Worm (Caenorhabditis elegans) whole organism, young adult: ENCODE measurements around the gene elo-6.

Source experiments
- C17E4.6 ChIP-seq: fragments of 200-800 bp; sonication (Bioruptor generic); IDR thresholded peaks from 2 replicates; pipeline ENCODE4 v1.3.6; 2022; ENCODE audit warnings: missing genetic modification reagents, missing genetic modification characterization, missing compliant biosample characterization
- F49E8.2 ChIP-seq: sonication (generic microtip); optimal IDR thresholded peaks from 3 replicates; lab custom pipeline; 2017; ENCODE audit warnings: missing genetic modification characterization, mild to moderate bottlenecking, missing compliant biosample characterization, antibody characterized with exemption, moderate library complexity; ENCODE audit not compliant: insufficient read depth
- T26A5.8 ChIP-seq: sonication (generic microtip); optimal IDR thresholded peaks from 2 replicates; lab custom pipeline; 2016; ENCODE audit warnings: missing genetic modification characterization, missing compliant biosample characterization
- ZK185.1 ChIP-seq: sonication (generic microtip); optimal IDR thresholded peaks from 2 replicates; lab custom pipeline; 2016; ENCODE audit warnings: mild to moderate bottlenecking, missing genetic modification characterization, missing compliant biosample characterization; ENCODE audit not compliant: poor library complexity, severe bottlenecking
- atf-7 ChIP-seq: sonication (generic microtip); optimal IDR thresholded peaks from 2 replicates; lab custom pipeline; 2017; ENCODE audit warnings: mild to moderate bottlenecking, missing genetic modification characterization, missing compliant biosample characterization
- attf-5 ChIP-seq: fragments of 200-800 bp; sonication (Bioruptor generic); optimal IDR thresholded peaks from 2 replicates; lab custom pipeline; 2018; ENCODE audit warnings: mild to moderate bottlenecking, missing genetic modification characterization, missing compliant biosample characterization
- cebp-1 ChIP-seq, 2 experiments: fragments of 200-800 bp in 1 of 2; sonication (Bioruptor generic) in 1 of 2; sonication (generic microtip) in 1 of 2; IDR thresholded peaks in 1 of 2; optimal IDR thresholded peaks in 1 of 2; 2 replicates each; pipeline versions ENCODE4 v1.3.6 to Lab custom; 2017 to 2022; ENCODE audit warnings: missing compliant biosample characterization in 2 of 2, missing genetic modification characterization in 2 of 2, mild to moderate bottlenecking in 1 of 2, missing genetic modification reagents in 1 of 2, moderate library complexity in 1 of 2
- ceh-100 ChIP-seq: fragments of 200-800 bp; sonication (Bioruptor generic); IDR thresholded peaks from 2 replicates; pipeline ENCODE4 v1.3.6; 2022; ENCODE audit warnings: missing genetic modification reagents, missing genetic modification characterization, missing compliant biosample characterization
- dox-1 ChIP-seq: fragments of 200-800 bp; sonication (Bioruptor generic); IDR thresholded peaks from 2 replicates; pipeline ENCODE4 v1.3.6; 2022; ENCODE audit warnings: missing genetic modification reagents, missing genetic modification characterization, missing compliant biosample characterization
- dpff-1 ChIP-seq: sonication (generic microtip); optimal IDR thresholded peaks from 2 replicates; lab custom pipeline; 2017; ENCODE audit warnings: mild to moderate bottlenecking, missing genetic modification characterization, missing compliant biosample characterization
- ets-4 ChIP-seq: fragments of 200-800 bp; sonication (Bioruptor generic); optimal IDR thresholded peaks from 2 replicates; lab custom pipeline; 2018; ENCODE audit warnings: mild to moderate bottlenecking, missing genetic modification characterization, missing compliant biosample characterization
- gei-17 ChIP-seq: fragments of 200-800 bp; sonication (Bioruptor generic); optimal IDR thresholded peaks from 2 replicates; lab custom pipeline; 2018; ENCODE audit warnings: mild to moderate bottlenecking, missing genetic modification characterization, missing compliant biosample characterization
- him-1 ChIP-seq: sonication (generic microtip); optimal IDR thresholded peaks from 2 replicates; lab custom pipeline; 2016; ENCODE audit warnings: missing genotype, missing genetic modification reagents, missing genetic modification characterization, missing compliant biosample characterization
- hmg-1.2 ChIP-seq: fragments of 200-800 bp; sonication (Bioruptor generic); IDR thresholded peaks from 2 replicates; pipeline ENCODE4 v1.3.6; 2022; ENCODE audit warnings: missing genetic modification reagents, missing genetic modification characterization, missing compliant biosample characterization
- hmg-20 ChIP-seq: fragments of 200-800 bp; sonication (Bioruptor generic); IDR thresholded peaks from 2 replicates; pipeline ENCODE4 v1.3.6; 2022; ENCODE audit warnings: missing genetic modification reagents, missing genetic modification characterization, missing compliant biosample characterization
- madf-10 ChIP-seq: sonication (generic microtip); optimal IDR thresholded peaks from 2 replicates; lab custom pipeline; 2016; ENCODE audit warnings: mild to moderate bottlenecking, missing genetic modification characterization, missing compliant biosample characterization
- madf-3 ChIP-seq: fragments of 200-800 bp; sonication (Bioruptor generic); IDR thresholded peaks from 2 replicates; pipeline ENCODE4 v1.3.6; 2022; ENCODE audit warnings: missing genetic modification reagents, missing genetic modification characterization, missing compliant biosample characterization
- nfyb-1 ChIP-seq: fragments of 200-800 bp; sonication (Bioruptor generic); IDR thresholded peaks from 2 replicates; pipeline ENCODE4 v1.3.6; 2022; ENCODE audit warnings: missing genetic modification reagents, missing genetic modification characterization, missing compliant biosample characterization
- nhr-27 ChIP-seq: fragments of 200-800 bp; sonication (Bioruptor generic); optimal IDR thresholded peaks from 2 replicates; lab custom pipeline; 2018; ENCODE audit warnings: mild to moderate bottlenecking, missing genetic modification characterization, moderate library complexity, missing compliant biosample characterization
- nhr-80 ChIP-seq: sonication (generic microtip); optimal IDR thresholded peaks from 2 replicates; lab custom pipeline; 2016; ENCODE audit warnings: missing genetic modification characterization, missing compliant biosample characterization
- rec-8 ChIP-seq, 2 experiments: sonication (generic microtip); optimal IDR thresholded peaks; 2 replicates each; lab custom pipeline; 2016; ENCODE audit warnings: mild to moderate bottlenecking in 2 of 2, missing genetic modification characterization in 2 of 2, missing genetic modification reagents in 2 of 2, missing genotype in 2 of 2, missing biosample characterization in 1 of 2, missing compliant biosample characterization in 1 of 2, moderate library complexity in 1 of 2
- snpc-4 ChIP-seq, 5 experiments: fragments of 150-350 bp in 1 of 5; sonication (generic microtip) in 4 of 5; optimal IDR thresholded peaks; 2 replicates each; lab custom pipeline; 2014 to 2018; ENCODE audit warnings: missing genetic modification characterization in 5 of 5, missing biosample characterization in 3 of 5, antibody characterized with exemption in 2 of 5, mild to moderate bottlenecking in 2 of 5, missing compliant biosample characterization in 2 of 5, missing genotype in 2 of 5, moderate library complexity in 2 of 5, missing genetic modification reagents in 1 of 5
- tbp1 ChIP-seq: fragments of 200-800 bp; sonication (Bioruptor generic); optimal IDR thresholded peaks from 2 replicates; lab custom pipeline; 2018; ENCODE audit warnings: mild to moderate bottlenecking, missing genetic modification characterization, missing compliant biosample characterization
- tlf-1 ChIP-seq: fragments of 200-800 bp; sonication (Bioruptor generic); optimal IDR thresholded peaks from 2 replicates; lab custom pipeline; 2018; ENCODE audit warnings: mild to moderate bottlenecking, missing genetic modification characterization, missing compliant biosample characterization
- unc-62 ChIP-seq: fragments of 150-350 bp; optimal IDR thresholded peaks from 2 replicates; lab custom pipeline; 2014; ENCODE audit warnings: missing biosample characterization, missing genetic modification reagents, missing genetic modification characterization
- xnd-1 ChIP-seq: sonication (generic microtip); optimal IDR thresholded peaks from 2 replicates; lab custom pipeline; 2016; ENCODE audit warnings: missing genotype, missing genetic modification reagents, missing genetic modification characterization, missing compliant biosample characterization
- ztf-18 ChIP-seq: sonication (generic microtip); optimal IDR thresholded peaks from 2 replicates; lab custom pipeline; 2016; ENCODE audit warnings: missing genotype, mild to moderate bottlenecking, missing genetic modification characterization, missing compliant biosample characterization

The elo-6 gene

DNA sequence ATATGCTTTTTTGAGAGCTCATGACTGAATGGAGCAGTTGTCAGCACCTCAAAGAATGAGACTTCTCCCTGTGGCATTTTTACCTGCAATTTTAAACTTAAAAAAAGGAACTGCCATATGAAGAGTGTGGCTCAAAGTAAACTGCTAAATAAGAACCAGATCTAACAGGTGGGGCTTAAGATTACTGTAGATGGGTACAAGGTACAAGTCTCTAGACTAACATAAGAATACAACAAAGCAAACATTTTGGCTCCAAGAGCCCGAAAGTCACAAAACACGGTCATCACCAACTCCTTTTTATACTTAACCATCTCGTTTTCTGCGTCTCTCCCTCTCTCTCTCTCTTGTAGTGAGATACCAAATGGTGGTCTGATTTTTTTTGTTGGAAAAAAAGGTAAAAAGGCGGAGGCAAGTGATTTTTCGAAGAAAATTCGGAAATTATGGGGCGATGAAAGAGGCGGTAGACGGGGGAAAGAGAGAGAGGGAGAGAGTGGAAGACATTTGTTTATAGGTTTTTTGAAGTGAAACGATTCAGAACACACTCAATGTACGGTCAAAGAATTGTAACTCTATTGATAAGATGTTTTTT, at the start of gene elo-6:
Gene elo-6 (minus strand): TSS at position 83 of the 589 bp plus-strand sequence.
- TF ChIP-seq tbp1 (GFP tag; lab: Kevin White, UChicago) (no peak), ets-4 (GFP tag; lab: Kevin White, UChicago) (no peak), dox-1 (GFP tag; lab: Robert Waterston, UW) (0 out of 2 replicates have a peak, but pooled peaks have one; percentile 34), unc-62 (GFP tag; lab: Kevin White, UChicago) (no peak), atf-7 (tag; lab: Kevin White, UChicago) (peak; percentile 55), hmg-1.2 (GFP tag; lab: Robert Waterston, UW) (no peak), dpff-1 (no peak), nhr-80 (tag; lab: Kevin White, UChicago) (peak; percentile 89), ztf-18 (tag; lab: Kevin White, UChicago) (peak; percentile 47), attf-5 (peak; percentile 31), madf-10 (tag; lab: Kevin White, UChicago) (peak; percentile 2), cebp-1 (GFP tag; IDR thresholded peaks at IDR 0.05; lab: Robert Waterston, UW) (no peak), cebp-1 (tag; optimal IDR thresholded peaks at IDR 0.05; lab: Kevin White, UChicago) (peak; percentile 52), nfyb-1 (GFP tag; lab: Robert Waterston, UW) (no peak), snpc-4 (GFP tag; optimal IDR thresholded peaks at IDR 0.05; lab: Kevin White, UChicago) (no peak), snpc-4 (tag; optimal IDR thresholded peaks at IDR 0.05; lab: Kevin White, UChicago) (peak in 1 of 4 experiments; percentile 23), xnd-1 (tag; lab: Kevin White, UChicago) (no peak)

DNA sequence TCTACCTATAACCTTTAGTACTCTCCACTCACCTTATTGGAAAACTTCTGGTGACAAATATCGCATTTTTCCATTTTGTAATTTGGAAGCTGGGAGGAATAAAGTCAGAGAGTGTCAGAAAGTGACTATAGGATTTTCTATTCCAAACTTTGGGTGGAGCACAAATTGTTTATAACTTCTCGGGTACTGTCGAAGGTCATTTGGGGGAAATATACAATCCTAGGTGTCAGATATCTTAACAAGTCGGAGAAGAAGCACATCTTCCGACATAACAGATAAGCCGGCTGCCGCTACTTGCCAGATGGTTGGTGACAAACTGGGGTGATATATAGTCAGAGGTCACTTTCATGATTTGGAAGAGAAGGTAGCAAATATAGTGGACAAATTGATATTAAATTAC, 30.8 kb upstream of the elo-6 start, which contains the start of gene ehn-3:
Gene ehn-3 (minus strand): TSS at position 101 of the 400 bp plus-strand sequence.
- TF ChIP-seq madf-10 (tag; lab: Kevin White, UChicago): no peak
- TF ChIP-seq gei-17 (GFP tag; lab: Kevin White, UChicago): no peak

DNA sequence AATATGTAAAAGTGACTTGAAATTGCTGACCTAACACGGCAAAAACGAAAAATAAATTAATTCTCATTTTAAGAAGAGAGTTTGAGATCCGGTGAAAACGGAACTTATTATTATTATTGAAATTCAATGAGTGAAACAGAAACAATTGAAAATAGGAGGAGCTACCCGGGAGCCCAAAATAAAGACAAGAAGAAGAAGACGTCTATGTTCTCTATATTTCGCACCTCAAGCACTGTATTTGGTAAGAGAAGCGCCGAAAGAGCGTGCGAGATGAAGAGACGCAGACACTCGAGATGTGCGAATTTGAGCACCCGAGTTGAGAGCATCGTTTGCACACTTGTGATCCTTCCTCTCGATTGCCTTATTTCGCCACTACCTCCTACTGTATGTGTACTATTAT, 27.3 kb upstream of the elo-6 start, which contains the start of gene spp-7:
Gene spp-7 (minus strand): TSS at position 101 of the 400 bp plus-strand sequence.
- TF ChIP-seq rec-8 (tag; optimal IDR thresholded peaks at IDR 0.05; lab: Kevin White, UChicago) (no peak), C17E4.6 (GFP tag; lab: Robert Waterston, UW) (no peak), hmg-1.2 (GFP tag; lab: Robert Waterston, UW) (peak; percentile 64), ceh-100 (GFP tag; lab: Robert Waterston, UW) (no peak), ZK185.1 (tag; lab: Kevin White, UChicago) (no peak), ztf-18 (tag; lab: Kevin White, UChicago) (no peak)

- no peak for TF ChIP-seq nhr-27 (tag; lab: Kevin White, UChicago)
- no peak for TF ChIP-seq tlf-1 (GFP tag; lab: Kevin White, UChicago)
- TF ChIP-seq him-1 (tag; lab: Kevin White, UChicago): no peak
- no peak for TF ChIP-seq snpc-4 (GFP tag; optimal IDR thresholded peaks at IDR 0.05; lab: Kevin White, UChicago)
- TF ChIP-seq snpc-4 (tag; optimal IDR thresholded peaks at IDR 0.05; lab: Kevin White, UChicago): no peak
- no peak for TF ChIP-seq F49E8.2
- no peak for TF ChIP-seq hmg-20 (GFP tag; lab: Robert Waterston, UW)
- no peak for TF ChIP-seq madf-10 (tag; lab: Kevin White, UChicago)
- TF ChIP-seq madf-3: no peak
- no peak for TF ChIP-seq T26A5.8
- TF ChIP-seq nfyb-1 (GFP tag; lab: Robert Waterston, UW): no peak
- TF ChIP-seq nhr-80 (tag; lab: Kevin White, UChicago): no peak
Measured at ce11 chrIV:5411641-5412337, 23.4 kb upstream of the elo-6 start, which contains the start of gene ZK616.8. Gene ZK616.8, minus strand, starts transcription at chrIV:5412193.
